Worm (Caenorhabditis elegans): ENCODE measurements around the gene Y47D7A.3.

Y47D7A.3 gene

DNA sequence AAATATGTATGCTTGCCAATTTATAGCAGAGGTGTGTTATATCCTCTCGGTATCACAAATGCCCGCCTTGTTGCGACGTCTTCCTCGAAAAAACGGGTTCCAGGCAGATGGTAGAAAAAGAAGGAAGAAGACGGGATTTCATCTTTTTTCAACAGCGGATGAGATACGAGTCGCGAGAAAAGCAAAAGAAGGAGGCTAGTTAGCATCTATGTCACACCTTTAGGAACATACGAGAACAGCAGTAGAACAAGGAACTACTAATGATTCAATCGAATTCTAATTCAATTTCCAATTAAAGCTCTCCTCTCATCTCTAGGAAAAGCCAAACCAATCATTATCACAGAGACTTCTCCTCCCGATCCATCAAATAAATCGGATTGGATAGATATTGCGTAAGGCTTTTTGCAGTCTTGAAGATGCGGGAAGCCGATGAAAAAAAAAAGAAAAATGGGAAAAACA lies 3.9 kb downstream of the Y47D7A.3 start, which contains the start of gene grl-5:
Gene grl-5 (minus strand): TSS at position 51 of the 459 bp plus-strand sequence.
- TF ChIP-seq zag-1 (tag; optimal IDR thresholded peaks at IDR 0.05) (no peak), ztf-4 (tag; optimal IDR thresholded peaks at IDR 0.05) (no peak), crh-2 (tag; optimal IDR thresholded peaks at IDR 0.05) (no peak), sma-3 (GFP tag; optimal IDR thresholded peaks at IDR 0.05) (no peak), unc-62 (GFP tag; optimal IDR thresholded peaks at IDR 0.05) (no peak), sem-4 (tag; optimal IDR thresholded peaks at IDR 0.05) (no peak), nhr-11 (tag; optimal IDR thresholded peaks at IDR 0.05) (no peak), C34F6.9 (tag; optimal IDR thresholded peaks at IDR 0.05) (no peak), alr-1 (tag; optimal IDR thresholded peaks at IDR 0.05) (no peak), ceh-82 (tag; optimal IDR thresholded peaks at IDR 0.05) (no peak), mab-5 (tag; optimal IDR thresholded peaks at IDR 0.05) (no peak), Y55F3AM.14 (GFP tag; optimal IDR thresholded peaks at IDR 0.05) (no peak), elt-1 (tag; optimal IDR thresholded peaks at IDR 0.05) (no peak), ama-1 (optimal IDR thresholded peaks at IDR 0.05) (no peak)

DNA sequence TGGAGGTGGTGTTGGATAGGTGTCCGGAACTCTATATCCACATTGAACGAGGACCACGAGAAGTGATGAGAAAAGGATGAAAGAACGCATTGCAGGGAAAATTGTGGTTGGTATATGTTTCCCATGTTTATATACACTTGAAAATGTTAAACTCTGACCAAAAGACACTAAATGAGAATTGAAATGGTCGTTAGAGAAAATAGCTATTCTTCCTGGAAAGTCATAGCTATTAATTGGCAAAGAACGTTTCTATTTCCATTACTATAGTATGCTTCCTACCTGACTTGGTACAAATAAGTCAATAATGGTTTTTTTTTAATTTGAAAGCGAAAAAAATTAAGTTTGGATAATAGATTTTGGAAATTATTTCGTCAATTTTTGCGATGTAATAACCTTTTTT lies 6.0 kb downstream of the Y47D7A.3 start, which contains the start of gene Y47D7A.18:
Gene Y47D7A.18 (minus strand): TSS at position 101 of the 400 bp plus-strand sequence.
- TF ChIP-seq unc-39 (tag; optimal IDR thresholded peaks at IDR 0.05) (no peak), aly-2 (tag; optimal IDR thresholded peaks at IDR 0.05) (no peak), lin-13 (GFP tag; optimal IDR thresholded peaks at IDR 0.05) (no peak), lsy-2 (tag; optimal IDR thresholded peaks at IDR 0.05) (no peak), F13H6.1 (tag; optimal IDR thresholded peaks at IDR 0.05) (no peak), elt-1 (tag; optimal IDR thresholded peaks at IDR 0.05) (no peak), ZK546.5 (tag; optimal IDR thresholded peaks at IDR 0.05) (no peak), lin-11 (tag; optimal IDR thresholded peaks at IDR 0.05) (no peak), elt-3 (tag; optimal IDR thresholded peaks at IDR 0.05) (no peak), alr-1 (tag; optimal IDR thresholded peaks at IDR 0.05) (no peak)

DNA sequence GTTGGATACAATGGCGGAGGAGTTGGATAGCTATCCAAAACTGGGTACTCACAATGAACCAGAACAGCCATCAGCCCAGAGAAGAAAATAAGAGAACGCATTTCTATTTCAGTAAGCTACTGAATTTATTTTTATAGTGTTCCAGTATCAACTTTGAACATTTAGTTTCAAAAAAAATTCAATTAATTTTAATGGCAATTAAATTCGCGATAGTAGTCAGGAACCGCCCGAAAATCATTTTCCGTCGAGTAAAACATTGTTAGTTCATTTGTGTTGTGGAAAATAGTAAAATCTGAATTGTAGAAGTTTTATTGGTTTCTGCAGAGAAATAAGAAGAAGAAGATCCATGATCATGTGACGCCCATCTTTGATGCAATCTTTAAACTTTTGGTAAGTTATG lies 7.4 kb downstream of the Y47D7A.3 start, which contains the start of gene Y47D7A.6:
Gene Y47D7A.6 (minus strand): TSS at position 101 of the 400 bp plus-strand sequence.
- no peak for TF ChIP-seq nhr-10 (tag; optimal IDR thresholded peaks at IDR 0.05)
- no peak for TF ChIP-seq sma-9 (GFP tag; optimal IDR thresholded peaks at IDR 0.05)
- TF ChIP-seq sma-9 (tag; optimal IDR thresholded peaks at IDR 0.05), result no peak
- no peak for TF ChIP-seq ceh-16 (tag; optimal IDR thresholded peaks at IDR 0.05)
- TF ChIP-seq ztf-11 (tag; optimal IDR thresholded peaks at IDR 0.05), result no peak
- TF ChIP-seq nhr-25 (tag; optimal IDR thresholded peaks at IDR 0.05), result no peak
- no peak for TF ChIP-seq lin-11 (tag; optimal IDR thresholded peaks at IDR 0.05)
- TF ChIP-seq ama-1 (optimal IDR thresholded peaks at IDR 0.05), result no peak

DNA sequence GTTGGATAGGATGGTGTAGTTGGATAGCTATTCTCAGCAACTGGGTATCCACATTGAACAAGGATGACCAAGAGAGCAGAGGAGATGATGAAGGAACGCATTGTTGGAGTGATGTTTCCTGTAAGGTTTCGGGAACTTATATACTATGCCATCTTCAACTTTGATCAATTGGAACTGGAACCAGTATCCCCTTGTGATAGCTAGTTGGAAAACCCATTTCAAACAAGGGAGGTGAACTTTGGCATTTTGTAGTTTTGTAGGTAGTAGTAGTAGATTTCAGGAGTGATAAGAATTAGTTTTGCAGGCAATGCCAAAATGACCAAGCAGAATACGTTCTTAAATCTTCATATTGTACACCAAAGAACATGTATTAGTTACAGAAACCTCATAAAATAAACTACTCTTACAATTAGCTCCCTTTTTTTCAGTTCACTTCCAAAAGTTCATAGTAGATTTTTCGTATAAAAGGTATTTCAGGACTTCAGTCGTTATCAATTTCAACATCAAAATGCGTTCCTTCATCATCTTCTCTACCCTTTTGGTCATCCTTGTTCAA lies 9.1 kb downstream of the Y47D7A.3 start, which contains the start of the genes Y47D7A.7 and Y47D7A.2:
Gene Y47D7A.7 (minus strand): TSS at position 101 of the 556 bp plus-strand sequence.
Gene Y47D7A.2 (plus strand): TSS at position 506 of the 556 bp plus-strand sequence.
- TF ChIP-seq dmd-4 (tag; optimal IDR thresholded peaks at IDR 0.05) (no peak), Y55F3AM.14 (GFP tag; optimal IDR thresholded peaks at IDR 0.05) (no peak), ceh-82 (tag; optimal IDR thresholded peaks at IDR 0.05) (no peak), nhr-77 (tag; optimal IDR thresholded peaks at IDR 0.05) (no peak), lin-13 (GFP tag; optimal IDR thresholded peaks at IDR 0.05) (no peak), C34F6.9 (tag; optimal IDR thresholded peaks at IDR 0.05) (no peak), zag-1 (tag; optimal IDR thresholded peaks at IDR 0.05) (no peak), ztf-1 (GFP tag; conservative IDR thresholded peaks at IDR 0.05) (no peak), nhr-25 (tag; optimal IDR thresholded peaks at IDR 0.05) (no peak), ZK546.5 (tag; optimal IDR thresholded peaks at IDR 0.05) (no peak), ztf-11 (tag; optimal IDR thresholded peaks at IDR 0.05) (no peak), elt-3 (tag; optimal IDR thresholded peaks at IDR 0.05) (no peak)

ce11 chrV:4421475-4421874 lies 10.7 kb downstream of the Y47D7A.3 start, which contains the start of gene skr-14:
Gene skr-14, minus strand, starts transcription at chrV:4421575.
- TF ChIP-seq skn-1 (tag; optimal IDR thresholded peaks at IDR 0.05) (no peak), ZK546.5 (tag; optimal IDR thresholded peaks at IDR 0.05) (no peak), zag-1 (tag; optimal IDR thresholded peaks at IDR 0.05) (no peak), elt-3 (tag; optimal IDR thresholded peaks at IDR 0.05) (no peak), unc-39 (tag; optimal IDR thresholded peaks at IDR 0.05) (no peak), nhr-23 (tag; optimal IDR thresholded peaks at IDR 0.05) (no peak), fos-1 (tag; optimal IDR thresholded peaks at IDR 0.05) (no peak), gmeb-1 (tag; optimal IDR thresholded peaks at IDR 0.05) (no peak), nhr-6 (tag; optimal IDR thresholded peaks at IDR 0.05) (no peak), alr-1 (tag; optimal IDR thresholded peaks at IDR 0.05) (no peak), egl-27 (tag; optimal IDR thresholded peaks at IDR 0.05) (no peak), nhr-12 (tag; optimal IDR thresholded peaks at IDR 0.05) (no peak), C34F6.9 (tag; optimal IDR thresholded peaks at IDR 0.05) (no peak)
